Fruit fly (Drosophila melanogaster) whole organism, embryonic: Measurements from ENCODE around the gene CG5021.

Experiments used
- CG10543 ChIP-seq: fragments of 200-800 bp; sonication (Bioruptor generic); optimal IDR thresholded peaks from 3 replicates; lab custom pipeline; 2017; ENCODE audit warnings: missing biosample characterization, mild to moderate bottlenecking, missing genetic modification characterization, moderate library complexity
- CG10565 ChIP-seq: fragments of 200-800 bp; sonication (Bioruptor generic); optimal IDR thresholded peaks from 3 replicates; lab custom pipeline; 2016; ENCODE audit warnings: missing biosample characterization, mild to moderate bottlenecking, missing genetic modification characterization
- CG11560 ChIP-seq: fragments of 200-800 bp; sonication (Bioruptor generic); IDR thresholded peaks from 3 replicates; pipeline ENCODE4 v1.3.6; 2022; ENCODE audit warnings: missing biosample characterization, missing genetic modification characterization
- CG11695 ChIP-seq: fragments of 200-800 bp; sonication (Bioruptor generic); IDR thresholded peaks from 3 replicates; pipeline ENCODE4 v1.3.6; 2022; ENCODE audit warnings: missing biosample characterization, missing genetic modification characterization
- CG12769 ChIP-seq: fragments of 200-800 bp; sonication (Bioruptor generic); optimal IDR thresholded peaks from 2 replicates; lab custom pipeline; 2019; ENCODE audit warnings: missing biosample characterization, mild to moderate bottlenecking, missing genetic modification characterization, moderate library complexity
- CG13123 ChIP-seq: fragments of 200-800 bp; sonication (Bioruptor generic); optimal IDR thresholded peaks from 2 replicates; lab custom pipeline; 2016; ENCODE audit warnings: missing biosample characterization, missing genetic modification characterization
- CG14050 ChIP-seq: fragments of 200-800 bp; sonication (Bioruptor generic); IDR thresholded peaks from 3 replicates; pipeline ENCODE4 v1.3.6; 2022; ENCODE audit warnings: missing biosample characterization, missing genetic modification characterization
- CG14965 ChIP-seq: fragments of 200-800 bp; sonication (Bioruptor generic); optimal IDR thresholded peaks from 2 replicates; lab custom pipeline; 2016; ENCODE audit warnings: missing biosample characterization, missing genetic modification characterization, borderline replicate concordance
- CG15514 ChIP-seq: fragments of 200-800 bp; sonication (Bioruptor generic); optimal IDR thresholded peaks from 3 replicates; lab custom pipeline; 2017; ENCODE audit warnings: missing biosample characterization, missing genetic modification characterization, mild to moderate bottlenecking, moderate library complexity, missing genetic modification reagents
- CG16779 ChIP-seq: fragments of 200-800 bp; sonication (Bioruptor generic); IDR thresholded peaks from 2 replicates; pipeline ENCODE4 v1.3.6; 2022; ENCODE audit warnings: missing biosample characterization, missing genetic modification characterization
- CG17802 ChIP-seq: fragments of 200-800 bp; sonication (Bioruptor generic); optimal IDR thresholded peaks from 2 replicates; lab custom pipeline; 2018; ENCODE audit warnings: missing biosample characterization, mild to moderate bottlenecking, missing genetic modification characterization, moderate library complexity
- CG17829 ChIP-seq: fragments of 200-800 bp; optimal IDR thresholded peaks from 2 replicates; lab custom pipeline; 2019; ENCODE audit warnings: missing biosample characterization, mild to moderate bottlenecking, missing genetic modification characterization, moderate library complexity
- CG1832 ChIP-seq: fragments of 200-800 bp; sonication (Bioruptor generic); optimal IDR thresholded peaks from 2 replicates; lab custom pipeline; 2017; ENCODE audit warnings: missing biosample characterization, mild to moderate bottlenecking, missing genetic modification characterization, inconsistent platforms
- CG31388 ChIP-seq: fragments of 200-800 bp; sonication (Bioruptor generic); optimal IDR thresholded peaks from 2 replicates; lab custom pipeline; 2016; ENCODE audit warnings: missing biosample characterization, missing genetic modification characterization
- CG4617 ChIP-seq: fragments of 200-800 bp; sonication (Bioruptor generic); optimal IDR thresholded peaks from 3 replicates; lab custom pipeline; 2016; ENCODE audit warnings: missing biosample characterization, missing genetic modification characterization, borderline replicate concordance
- CG4707 ChIP-seq: fragments of 200-800 bp; sonication (Bioruptor generic); optimal IDR thresholded peaks from 2 replicates; lab custom pipeline; 2018; ENCODE audit warnings: missing biosample characterization, mild to moderate bottlenecking, missing genetic modification characterization, moderate library complexity
- CG4854 ChIP-seq: fragments of 200-800 bp; sonication (Bioruptor generic); optimal IDR thresholded peaks from 2 replicates; lab custom pipeline; 2016; ENCODE audit warnings: missing biosample characterization, missing genetic modification characterization, inconsistent platforms
- CG6654 ChIP-seq: fragments of 200-800 bp; sonication (Bioruptor generic); optimal IDR thresholded peaks from 2 replicates; lab custom pipeline; 2017; ENCODE audit warnings: missing biosample characterization, mild to moderate bottlenecking, missing genetic modification characterization
- CG7372 ChIP-seq: fragments of 200-800 bp; sonication (Bioruptor generic); IDR thresholded peaks from 2 replicates; pipeline ENCODE4 v1.3.6; 2022; ENCODE audit warnings: missing biosample characterization, missing genetic modification characterization
- CG9876 ChIP-seq: fragments of 200-800 bp; sonication (Bioruptor generic); optimal IDR thresholded peaks from 2 replicates; lab custom pipeline; 2016; ENCODE audit warnings: missing biosample characterization, missing genetic modification characterization
- CHES-1-like ChIP-seq: fragments of 200-800 bp; sonication (Bioruptor generic); optimal IDR thresholded peaks from 2 replicates; lab custom pipeline; 2016; ENCODE audit warnings: missing biosample characterization, missing genetic modification characterization
- D ChIP-seq, 2 experiments: fragments of 200-800 bp in 1 of 2; fragments of >200 bp in 1 of 2; sonication (Bioruptor generic) in 1 of 2; optimal IDR thresholded peaks; 2 replicates in 1 of 2; 3 replicates in 1 of 2; lab custom pipeline; 2017; ENCODE audit warnings: mild to moderate bottlenecking in 1 of 2, missing biosample characterization in 1 of 2, missing genetic modification characterization in 1 of 2, missing genetic modification reagents in 1 of 2
- Deaf1 ChIP-seq: fragments of 200-800 bp; optimal IDR thresholded peaks from 3 replicates; lab custom pipeline; 2019; ENCODE audit warnings: missing biosample characterization, mild to moderate bottlenecking, missing genetic modification characterization, moderate library complexity
- Dek ChIP-seq: fragments of 200-800 bp; sonication (Bioruptor generic); optimal IDR thresholded peaks from 3 replicates; lab custom pipeline; 2019; ENCODE audit warnings: missing biosample characterization, mild to moderate bottlenecking, missing genetic modification characterization, moderate library complexity
- Drgx ChIP-seq: fragments of 200-800 bp; sonication (Bioruptor generic); IDR thresholded peaks from 2 replicates; pipeline ENCODE4 v1.3.6; 2022; ENCODE audit warnings: missing biosample characterization, missing genetic modification characterization
- Eip74EF ChIP-seq, 2 experiments: fragments of 200-800 bp in 1 of 2; fragments of >200 bp in 1 of 2; sonication (Bioruptor generic) in 1 of 2; optimal IDR thresholded peaks; 2 replicates each; lab custom pipeline; 2017 to 2019; ENCODE audit warnings: missing biosample characterization in 2 of 2, missing genetic modification characterization in 2 of 2, mild to moderate bottlenecking in 1 of 2, moderate library complexity in 1 of 2
- Hr78 ChIP-seq, 2 experiments: fragments of 200-800 bp in 1 of 2; fragments of >200 bp in 1 of 2; sonication (Bioruptor generic) in 1 of 2; optimal IDR thresholded peaks; 2 replicates each; lab custom pipeline; 2017 to 2019; ENCODE audit warnings: missing biosample characterization in 2 of 2, missing genetic modification characterization in 2 of 2, mild to moderate bottlenecking in 1 of 2, moderate library complexity in 1 of 2
- Pdp1 ChIP-seq, 2 experiments: fragments of 200-800 bp; sonication (Bioruptor generic); optimal IDR thresholded peaks; 3 replicates each; lab custom pipeline; 2016; ENCODE audit warnings: missing biosample characterization in 2 of 2, missing genetic modification characterization in 2 of 2, mild to moderate bottlenecking in 1 of 2, moderate library complexity in 1 of 2
- Rfx ChIP-seq: fragments of 200-800 bp; sonication (Bioruptor generic); IDR thresholded peaks from 2 replicates; pipeline ENCODE4 v1.3.6; 2022; ENCODE audit warnings: missing biosample characterization, missing genetic modification characterization
- ara ChIP-seq: fragments of 200-800 bp; sonication (Bioruptor generic); IDR thresholded peaks from 2 replicates; pipeline ENCODE4 v1.3.6; 2022; ENCODE audit warnings: missing biosample characterization, missing genetic modification characterization
- ase ChIP-seq: fragments of 200-800 bp; sonication (Bioruptor generic); IDR thresholded peaks from 3 replicates; pipeline ENCODE4 v1.3.6; 2022; ENCODE audit warnings: missing biosample characterization, missing genetic modification characterization
- bab2 ChIP-seq: fragments of 200-800 bp; sonication (Bioruptor generic); optimal IDR thresholded peaks from 2 replicates; lab custom pipeline; 2016; ENCODE audit warnings: missing biosample characterization, missing genetic modification characterization
- cg ChIP-seq: fragments of 200-800 bp; sonication (Bioruptor generic); optimal IDR thresholded peaks from 3 replicates; lab custom pipeline; 2019; ENCODE audit warnings: missing biosample characterization, mild to moderate bottlenecking, missing genetic modification characterization, moderate library complexity
- crol ChIP-seq: fragments of 200-800 bp; sonication (Bioruptor generic); IDR thresholded peaks from 2 replicates; pipeline ENCODE4 v1.3.6; 2022; ENCODE audit warnings: missing biosample characterization, missing genetic modification characterization
- gcm2 ChIP-seq: fragments of 200-800 bp; sonication (Bioruptor generic); optimal IDR thresholded peaks from 2 replicates; lab custom pipeline; 2016; ENCODE audit warnings: missing biosample characterization, missing genetic modification characterization
- gfzf ChIP-seq: fragments of 200-800 bp; sonication (Bioruptor generic); optimal IDR thresholded peaks from 2 replicates; lab custom pipeline; 2016; ENCODE audit warnings: missing biosample characterization, mild to moderate bottlenecking, missing genetic modification characterization, moderate library complexity
- jumu ChIP-seq: fragments of 200-800 bp; sonication (Bioruptor generic); optimal IDR thresholded peaks from 3 replicates; lab custom pipeline; 2016; ENCODE audit warnings: missing biosample characterization, missing genetic modification characterization
- kah ChIP-seq: fragments of 200-800 bp; sonication (Bioruptor generic); optimal IDR thresholded peaks from 2 replicates; lab custom pipeline; 2018; ENCODE audit warnings: missing biosample characterization, mild to moderate bottlenecking, missing genetic modification characterization
- klu ChIP-seq: fragments of 200-800 bp; sonication (Bioruptor generic); IDR thresholded peaks from 2 replicates; pipeline ENCODE4 v1.3.6; 2022; ENCODE audit warnings: missing biosample characterization, missing genetic modification characterization
- kni ChIP-seq: fragments of 200-800 bp; sonication (Bioruptor generic); optimal IDR thresholded peaks from 3 replicates; lab custom pipeline; 2017; ENCODE audit warnings: mild to moderate bottlenecking, missing biosample characterization, missing genetic modification reagents, missing genetic modification characterization
- peb ChIP-seq: fragments of 200-800 bp; sonication (Bioruptor generic); IDR thresholded peaks from 2 replicates; pipeline ENCODE4 v1.3.6; 2022; ENCODE audit warnings: missing biosample characterization, missing genetic modification characterization
- pum ChIP-seq: fragments of 200-800 bp; sonication (Bioruptor generic); optimal IDR thresholded peaks from 2 replicates; lab custom pipeline; 2016; ENCODE audit warnings: missing biosample characterization, missing genetic modification characterization
- ranshi ChIP-seq: fragments of 200-800 bp; sonication (Bioruptor generic); IDR thresholded peaks from 2 replicates; pipeline ENCODE4 v1.3.6; 2022; ENCODE audit warnings: missing biosample characterization, missing genetic modification characterization
- schlank ChIP-seq: fragments of 200-800 bp; sonication (Bioruptor generic); optimal IDR thresholded peaks from 2 replicates; lab custom pipeline; 2018; ENCODE audit warnings: missing biosample characterization, mild to moderate bottlenecking, missing genetic modification characterization
- scrt ChIP-seq: fragments of 200-800 bp; sonication (Bioruptor generic); optimal IDR thresholded peaks from 2 replicates; lab custom pipeline; 2018; ENCODE audit warnings: missing biosample characterization, mild to moderate bottlenecking, missing genetic modification characterization, moderate library complexity
- sd ChIP-seq: fragments of 200-800 bp; sonication (Bioruptor generic); optimal IDR thresholded peaks from 3 replicates; lab custom pipeline; 2018; ENCODE audit warnings: missing biosample characterization, mild to moderate bottlenecking, missing genetic modification characterization, moderate library complexity
- ssp ChIP-seq: fragments of 200-800 bp; sonication (Bioruptor generic); IDR thresholded peaks from 2 replicates; pipeline ENCODE4 v1.3.6; 2022; ENCODE audit warnings: missing biosample characterization, missing genetic modification characterization
- trh ChIP-seq: fragments of 200-800 bp; sonication (Bioruptor generic); optimal IDR thresholded peaks from 2 replicates; lab custom pipeline; 2016; ENCODE audit warnings: missing biosample characterization, missing genetic modification characterization
- twi ChIP-seq: fragments of 200-800 bp; optimal IDR thresholded peaks from 2 replicates; lab custom pipeline; 2019; ENCODE audit warnings: missing biosample characterization, mild to moderate bottlenecking, missing genetic modification characterization, moderate library complexity

CG5021 gene

dm6 chr3L:8985848-8986320 is 19.3 kb downstream of the CG5021 start, which contains the start of gene Galk (continued):
- TF ChIP-seq gcm2 (GFP tag; lab: Kevin White, UChicago) (no peak), CG11560 (tag; lab: Robert Waterston, UW) (no peak), jumu (GFP tag; lab: Kevin White, UChicago) (peak; percentile 30), scrt (GFP tag; lab: Kevin White, UChicago) (peak; percentile 42), gfzf (no peak), sd (tag; lab: Kevin White, UChicago) (peak; percentile 77), kah (GFP tag; lab: Kevin White, UChicago) (peak; percentile 30), ssp (GFP tag; lab: Robert Waterston, UW) (peak; percentile 26; the same call in 1 of the 2 replicates), Deaf1 (tag; lab: Kevin White, UChicago) (no peak), trh (GFP tag; lab: Kevin White, UChicago) (no peak), CG4707 (peak; percentile 53), CG10565 (GFP tag; lab: Kevin White, UChicago) (no peak), kni (peak; percentile 75), ara (GFP tag; lab: Robert Waterston, UW) (no peak; the same call in 1 of the 2 replicates), CG15514 (peak; percentile 72), CG17802 (tag; lab: Kevin White, UChicago) (peak; percentile 25), Hr78 (GFP tag; optimal IDR thresholded peaks at IDR 0.05; lab: Kevin White, UChicago) (peak in 1 of 2 experiments; percentile 86), crol (GFP tag; lab: Robert Waterston, UW) (no peak), CG10543 (GFP tag; lab: Kevin White, UChicago) (peak; percentile 81), CG14050 (GFP tag; lab: Robert Waterston, UW) (no peak), CG13123 (GFP tag; lab: Kevin White, UChicago) (no peak), klu (no peak), CHES-1-like (GFP tag; lab: Kevin White, UChicago) (peak; percentile 58), Eip74EF (GFP tag; optimal IDR thresholded peaks at IDR 0.05; lab: Kevin White, UChicago) (peak in 1 of 2 experiments; percentile 21), CG31388 (GFP tag; lab: Kevin White, UChicago) (no peak), Dek (tag; lab: Kevin White, UChicago) (peak; percentile 43), Rfx (GFP tag; lab: Robert Waterston, UW) (peak; percentile 93), CG16779 (GFP tag; lab: Robert Waterston, UW) (peak; percentile 86), cg (no peak), schlank (tag; lab: Kevin White, UChicago) (peak; percentile 25), pum (no peak), CG14965 (GFP tag; lab: Kevin White, UChicago) (no peak), CG4617 (no peak), peb (no peak), CG7372 (GFP tag; lab: Robert Waterston, UW) (peak; percentile 54), CG1832 (GFP tag; lab: Kevin White, UChicago) (no peak), CG12769 (peak; percentile 88), CG4854 (GFP tag; lab: Kevin White, UChicago) (peak; percentile 37), Drgx (GFP tag; lab: Robert Waterston, UW) (no peak), CG6654 (GFP tag; lab: Kevin White, UChicago) (no peak), CG9876 (peak; percentile 23), Pdp1 (GFP tag; optimal IDR thresholded peaks at IDR 0.05; lab: Kevin White, UChicago) (peak; percentile 42), ase (GFP tag; lab: Robert Waterston, UW) (peak; percentile 57; the same call in 2 of the 3 replicates), ranshi (GFP tag; lab: Robert Waterston, UW) (peak; percentile 59; the same call in 1 of the 2 replicates), CG17829 (no peak), D (optimal IDR thresholded peaks at IDR 0.05; lab: Kevin White, UChicago) (no peak), D (GFP tag; optimal IDR thresholded peaks at IDR 0.05; lab: Kevin White, UChicago) (peak; percentile 1), twi (tag; lab: Kevin White, UChicago) (no peak), CG11695 (GFP tag; lab: Robert Waterston, UW) (peak; percentile 38; the same call in 1 of the 3 replicates), bab2 (peak; percentile 48)
